Worm (Caenorhabditis elegans) whole organism, L3 larva: ENCODE results near the gene Y54H5A.2.

Experiments used
- aly-2 ChIP-seq: fragments of 150-350 bp; optimal IDR thresholded peaks from 2 replicates; lab custom pipeline; 2014; ENCODE audit warnings: missing biosample characterization, missing genetic modification characterization
- egl-5 ChIP-seq: fragments of 150-350 bp; optimal IDR thresholded peaks from 2 replicates; lab custom pipeline; 2017; ENCODE audit warnings: missing biosample characterization, missing genetic modification reagents, missing genetic modification characterization, inconsistent platforms
- hmg-11 ChIP-seq: sonication (generic microtip); optimal IDR thresholded peaks from 2 replicates; lab custom pipeline; 2016; ENCODE audit warnings: missing genetic modification characterization, missing compliant biosample characterization
- lin-15B ChIP-seq: fragments of 150-350 bp; optimal IDR thresholded peaks from 2 replicates; lab custom pipeline; 2014; ENCODE audit warnings: missing biosample characterization, missing genetic modification characterization
- nfya-1 ChIP-seq: sonication (generic microtip); optimal IDR thresholded peaks from 2 replicates; lab custom pipeline; 2017; ENCODE audit warnings: missing genetic modification characterization, mild to moderate bottlenecking, missing compliant biosample characterization, antibody characterized with exemption, moderate library complexity; ENCODE audit not compliant: insufficient read depth
- nhr-11 ChIP-seq: fragments of 150-350 bp; optimal IDR thresholded peaks from 2 replicates; lab custom pipeline; 2014; ENCODE audit warnings: missing biosample characterization, missing genetic modification characterization
- nhr-237 ChIP-seq: fragments of 150-350 bp; optimal IDR thresholded peaks from 2 replicates; lab custom pipeline; 2014; ENCODE audit warnings: missing biosample characterization, missing genetic modification characterization
- nhr-25 ChIP-seq: sonication (generic microtip); optimal IDR thresholded peaks from 2 replicates; lab custom pipeline; 2017; ENCODE audit warnings: missing biosample characterization, missing genetic modification characterization
- nhr-28 ChIP-seq: fragments of 150-350 bp; optimal IDR thresholded peaks from 2 replicates; lab custom pipeline; 2014; ENCODE audit warnings: missing biosample characterization, missing genetic modification characterization
- pha-4 ChIP-seq: fragments of 150-350 bp; optimal IDR thresholded peaks from 2 replicates; lab custom pipeline; 2014; ENCODE audit warnings: missing biosample characterization, missing genetic modification reagents, missing genetic modification characterization
- pqm-1 ChIP-seq: fragments of 150-350 bp; optimal IDR thresholded peaks from 2 replicates; lab custom pipeline; 2017; ENCODE audit warnings: missing biosample characterization, missing genetic modification characterization, inconsistent platforms
- zag-1 ChIP-seq: fragments of 150-350 bp; optimal IDR thresholded peaks from 2 replicates; lab custom pipeline; 2014; ENCODE audit warnings: missing biosample characterization, missing genetic modification characterization

- TF ChIP-seq nhr-11 (no peak), aly-2 (tag; lab: Kevin White, UChicago) (no peak), pqm-1 (no peak), nhr-28 (no peak), nhr-25 (tag; lab: Kevin White, UChicago) (no peak), pha-4 (tag; lab: Kevin White, UChicago) (no peak), nhr-237 (no peak), zag-1 (no peak), lin-15B (tag; lab: Kevin White, UChicago) (no peak), nfya-1 (tag; lab: Kevin White, UChicago) (no peak), egl-5 (no peak), hmg-11 (tag; lab: Kevin White, UChicago) (no peak)
Measured at ce11 chrIII:5106893-5107471, 42.4 kb downstream of the Y54H5A.2 start, which contains the start of gene dpy-17.
